Fruit fly (Drosophila melanogaster) whole organism, adult: ENCODE results near the gene Ir7g.

Experiments
- CG11617 ChIP-seq: fragments of 200-800 bp; sonication (Bioruptor generic); optimal IDR thresholded peaks from 2 replicates; lab custom pipeline; 2017; ENCODE audit warnings: mild to moderate bottlenecking, missing biosample characterization, missing genetic modification reagents, missing genetic modification characterization
- CG12768 ChIP-seq: fragments of 200-800 bp; sonication (Bioruptor generic); optimal IDR thresholded peaks from 2 replicates; lab custom pipeline; 2017; ENCODE audit warnings: missing biosample characterization, missing genetic modification characterization, mild to moderate bottlenecking, moderate library complexity, missing genetic modification reagents
- CG14711 ChIP-seq: fragments of 200-800 bp; sonication (Bioruptor generic); optimal IDR thresholded peaks from 2 replicates; lab custom pipeline; 2018; ENCODE audit warnings: missing biosample characterization, mild to moderate bottlenecking, missing genetic modification characterization, moderate library complexity
- CG1620 ChIP-seq: fragments of 200-800 bp; sonication (Bioruptor generic); optimal IDR thresholded peaks from 2 replicates; lab custom pipeline; 2016; ENCODE audit warnings: missing biosample characterization, missing genetic modification characterization
- CG33017 ChIP-seq: fragments of 200-800 bp; sonication (Bioruptor generic); optimal IDR thresholded peaks from 2 replicates; lab custom pipeline; 2018; ENCODE audit warnings: missing biosample characterization, mild to moderate bottlenecking, missing genetic modification characterization, moderate library complexity
- CG5204 ChIP-seq: fragments of 200-800 bp; sonication (Bioruptor generic); optimal IDR thresholded peaks from 2 replicates; lab custom pipeline; 2016; ENCODE audit warnings: missing biosample characterization, missing genetic modification characterization
- CG7045 ChIP-seq: fragments of 200-800 bp; sonication (Bioruptor generic); optimal IDR thresholded peaks from 2 replicates; lab custom pipeline; 2017; ENCODE audit warnings: missing biosample characterization, mild to moderate bottlenecking, missing genetic modification characterization
- CG7101 ChIP-seq: fragments of 200-800 bp; sonication (Bioruptor generic); optimal IDR thresholded peaks from 2 replicates; lab custom pipeline; 2018; ENCODE audit warnings: missing biosample characterization, mild to moderate bottlenecking, missing genetic modification characterization, moderate library complexity
- Clk ChIP-seq: fragments of 200-800 bp; sonication (Bioruptor generic); optimal IDR thresholded peaks from 2 replicates; lab custom pipeline; 2017; ENCODE audit warnings: missing biosample characterization, missing genetic modification characterization
- Crg-1 ChIP-seq: fragments of 200-800 bp; sonication (Bioruptor generic); optimal IDR thresholded peaks from 2 replicates; lab custom pipeline; 2016; ENCODE audit warnings: missing biosample characterization, missing genetic modification characterization
- Hr96 ChIP-seq: fragments of 200-800 bp; sonication (Bioruptor generic); optimal IDR thresholded peaks from 2 replicates; lab custom pipeline; 2016; ENCODE audit warnings: missing biosample characterization, missing genetic modification characterization
- Mnt ChIP-seq: fragments of 200-800 bp; sonication (Bioruptor generic); optimal IDR thresholded peaks from 2 replicates; lab custom pipeline; 2016; ENCODE audit warnings: missing biosample characterization, mild to moderate bottlenecking, missing genetic modification characterization
- bab1 ChIP-seq: fragments of 200-800 bp; sonication (Bioruptor generic); optimal IDR thresholded peaks from 3 replicates; lab custom pipeline; 2019; ENCODE audit warnings: missing biosample characterization, mild to moderate bottlenecking, missing genetic modification characterization, moderate library complexity
- cic ChIP-seq: fragments of 200-800 bp; sonication (Bioruptor generic); optimal IDR thresholded peaks from 2 replicates; lab custom pipeline; 2017; ENCODE audit warnings: missing biosample characterization, mild to moderate bottlenecking, missing genetic modification characterization, moderate library complexity
- cnc ChIP-seq, 2 experiments: fragments of >200 bp; optimal IDR thresholded peaks; 2 replicates each; lab custom pipeline; 2017
- kay ChIP-seq: fragments of 200-800 bp; sonication (Bioruptor generic); peaks from one replicate; lab custom pipeline; 2016; ENCODE audit warnings: missing biosample characterization, missing genetic modification characterization, borderline replicate concordance
- ovo ChIP-seq: fragments of 200-800 bp; sonication (Bioruptor generic); optimal IDR thresholded peaks from 2 replicates; lab custom pipeline; 2016; ENCODE audit warnings: missing biosample characterization, missing genetic modification characterization
- pad ChIP-seq: fragments of 200-800 bp; sonication (Bioruptor generic); optimal IDR thresholded peaks from 3 replicates; lab custom pipeline; 2017; ENCODE audit warnings: missing biosample characterization, missing genetic modification characterization, mild to moderate bottlenecking, moderate library complexity, missing genetic modification reagents
- tj ChIP-seq: fragments of 200-800 bp; sonication (Bioruptor generic); optimal IDR thresholded peaks from 3 replicates; lab custom pipeline; 2017; ENCODE audit warnings: missing biosample characterization, mild to moderate bottlenecking, missing genetic modification characterization, moderate library complexity
- toe ChIP-seq: fragments of 200-800 bp; sonication (Bioruptor generic); optimal IDR thresholded peaks from 2 replicates; lab custom pipeline; 2016; ENCODE audit warnings: missing biosample characterization, missing genetic modification characterization

The Ir7g gene

DNA sequence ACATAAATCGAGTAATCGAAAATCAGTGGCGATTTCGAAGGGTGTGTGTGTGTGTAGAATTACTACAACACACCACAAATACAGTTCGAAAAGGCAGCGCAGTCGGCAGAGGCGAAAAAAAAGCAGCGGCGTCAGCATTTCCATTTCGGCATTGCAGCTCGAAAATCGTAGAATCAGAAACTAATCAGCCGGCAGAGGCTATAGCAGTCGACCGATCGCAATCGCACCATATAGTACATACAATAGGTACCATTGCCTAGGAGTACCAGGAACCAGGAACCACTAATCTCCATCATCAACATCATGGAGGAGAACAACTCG lies 24.6 kb downstream of the Ir7g start:
- TF ChIP-seq CG7101 (tag; lab: Kevin White, UChicago) (no peak), tj (GFP tag; lab: Kevin White, UChicago) (peak; percentile 96)

DNA sequence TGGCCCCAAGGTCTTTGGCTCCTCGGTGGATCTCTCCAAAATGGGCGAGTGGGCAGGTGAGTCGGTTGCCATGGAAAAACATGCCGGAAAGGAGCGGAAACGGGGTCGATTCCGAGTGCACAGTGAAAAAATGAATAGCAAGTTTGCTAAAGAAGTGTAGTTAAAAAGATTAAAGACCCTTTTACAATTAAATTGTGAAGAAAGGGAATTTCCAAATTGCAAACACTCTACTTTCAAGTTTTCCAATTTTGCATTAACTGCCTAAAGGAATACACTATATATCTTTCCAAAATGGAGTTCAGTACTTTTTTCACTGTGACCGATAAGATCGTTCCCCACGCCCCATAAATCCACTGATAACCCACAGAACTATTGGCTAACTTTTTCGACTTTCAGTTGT lies 25.0 kb downstream of the Ir7g start:
- TF ChIP-seq cnc (optimal IDR thresholded peaks at IDR 0.05; lab: Kevin White, UChicago) (no peak), pad (GFP tag; lab: Kevin White, UChicago) (no peak), Hr96 (GFP tag; lab: Kevin White, UChicago) (no peak), bab1 (GFP tag; lab: Kevin White, UChicago) (no peak), CG1620 (GFP tag; lab: Kevin White, UChicago) (no peak), ovo (GFP tag; lab: Kevin White, UChicago) (no peak), toe (GFP tag; lab: Kevin White, UChicago) (no peak), CG7045 (no peak), CG14711 (no peak), tj (GFP tag; lab: Kevin White, UChicago) (no peak), cic (no peak), Mnt (GFP tag; lab: Kevin White, UChicago) (no peak), Clk (GFP tag; lab: Kevin White, UChicago) (no peak), CG12768 (no peak), kay (GFP tag; lab: Kevin White, UChicago) (no peak), Crg-1 (no peak), CG33017 (tag; lab: Kevin White, UChicago) (no peak)

DNA sequence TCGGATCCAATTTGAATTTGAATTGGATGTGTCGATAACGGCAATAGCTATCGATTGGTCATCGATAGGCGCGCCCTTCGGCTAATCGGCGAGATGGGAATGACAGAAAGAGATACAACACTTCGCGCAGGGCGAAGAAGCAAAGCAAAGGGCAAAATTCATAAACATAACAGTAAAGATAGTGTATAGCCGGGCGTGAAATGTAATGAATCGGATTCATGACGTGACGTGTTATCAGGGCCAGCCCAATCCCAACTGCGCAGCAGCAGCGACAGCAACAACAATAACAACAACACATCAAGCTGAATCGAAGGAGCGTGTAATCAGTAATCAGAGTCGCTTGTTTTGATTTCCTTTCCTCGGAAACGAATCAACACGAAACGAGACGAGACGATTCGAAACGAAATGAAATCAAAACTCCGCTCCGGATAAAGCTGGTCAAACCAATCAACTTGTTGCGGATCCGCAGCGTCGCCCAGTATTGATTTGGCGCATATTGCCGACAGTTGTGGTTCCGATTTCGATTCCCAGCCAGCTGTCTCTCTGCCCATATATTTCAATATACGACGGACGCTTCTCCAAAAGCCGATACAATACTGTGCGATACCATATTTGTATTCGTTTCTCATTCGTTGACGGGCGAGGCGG lies 27.6 kb downstream of the Ir7g start, which contains the start of gene snz:
snz (plus strand) TSS at position 107 of the 648 bp plus-strand sequence.
- TF ChIP-seq CG14711 (peak; percentile 18), CG5204 (GFP tag; lab: Kevin White, UChicago) (no peak), Mnt (GFP tag; lab: Kevin White, UChicago) (peak; percentile 35), CG11617 (GFP tag; lab: Kevin White, UChicago) (peak; percentile 20), tj (GFP tag; lab: Kevin White, UChicago) (peak; percentile 46), cic (peak; percentile 62), CG33017 (tag; lab: Kevin White, UChicago) (no peak), bab1 (GFP tag; lab: Kevin White, UChicago) (peak; percentile 11), CG7045 (no peak), pad (GFP tag; lab: Kevin White, UChicago) (no peak), CG7101 (tag; lab: Kevin White, UChicago) (peak; percentile 38), ovo (GFP tag; lab: Kevin White, UChicago) (peak; percentile 50)

DNA sequence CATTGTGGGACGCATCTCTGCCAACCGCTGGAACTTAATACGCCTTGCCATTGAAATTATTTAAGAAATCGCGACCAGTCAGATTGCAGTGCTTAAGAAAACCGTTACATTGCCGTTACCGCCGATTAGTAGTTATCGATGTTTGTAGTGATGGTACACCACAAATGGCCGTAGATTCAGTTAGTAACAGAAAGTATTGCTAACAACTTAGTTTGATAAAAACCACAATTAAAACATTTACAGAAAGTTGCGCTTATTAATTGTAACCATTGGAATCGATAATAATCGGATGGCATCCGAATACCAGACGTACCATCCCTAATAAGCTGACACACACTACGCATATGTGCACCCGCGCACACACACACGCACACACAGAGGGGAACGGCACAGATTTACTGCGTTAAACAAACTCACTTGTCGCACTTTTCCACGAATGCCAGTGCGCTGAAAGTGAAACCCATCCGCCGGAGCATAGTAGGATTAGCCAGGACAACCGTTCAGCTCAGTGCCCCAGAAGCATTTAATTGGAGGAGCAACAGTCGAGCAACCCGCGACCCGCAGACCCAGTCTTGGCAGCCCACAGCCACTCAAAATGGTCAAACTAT lies 35.7 kb downstream of the Ir7g start, which contains the start of the genes hdm and Ykt6:
hdm (minus strand) TSS at position 51 of the 608 bp plus-strand sequence.
Ykt6 (plus strand) TSS at position 329 of the 608 bp plus-strand sequence.
- TF ChIP-seq cic (peak; percentile 11), tj (GFP tag; lab: Kevin White, UChicago) (peak; percentile 72), CG5204 (GFP tag; lab: Kevin White, UChicago) (no peak), CG12768 (peak; percentile 38), CG33017 (tag; lab: Kevin White, UChicago) (peak; percentile 42), Hr96 (GFP tag; lab: Kevin White, UChicago) (no peak), bab1 (GFP tag; lab: Kevin White, UChicago) (peak; percentile 91), Crg-1 (peak; percentile 84), toe (GFP tag; lab: Kevin White, UChicago) (peak; percentile 86), cnc (optimal IDR thresholded peaks at IDR 0.05; lab: Kevin White, UChicago) (no peak), CG7101 (tag; lab: Kevin White, UChicago) (peak; percentile 84), CG11617 (GFP tag; lab: Kevin White, UChicago) (peak; percentile 77), pad (GFP tag; lab: Kevin White, UChicago) (peak; percentile 96), CG14711 (peak; percentile 82), kay (GFP tag; lab: Kevin White, UChicago) (no peak), ovo (GFP tag; lab: Kevin White, UChicago) (peak; percentile 92), CG7045 (no peak), Mnt (GFP tag; lab: Kevin White, UChicago) (peak; percentile 83), Clk (GFP tag; lab: Kevin White, UChicago) (no peak), CG1620 (GFP tag; lab: Kevin White, UChicago) (peak; percentile 88)

DNA sequence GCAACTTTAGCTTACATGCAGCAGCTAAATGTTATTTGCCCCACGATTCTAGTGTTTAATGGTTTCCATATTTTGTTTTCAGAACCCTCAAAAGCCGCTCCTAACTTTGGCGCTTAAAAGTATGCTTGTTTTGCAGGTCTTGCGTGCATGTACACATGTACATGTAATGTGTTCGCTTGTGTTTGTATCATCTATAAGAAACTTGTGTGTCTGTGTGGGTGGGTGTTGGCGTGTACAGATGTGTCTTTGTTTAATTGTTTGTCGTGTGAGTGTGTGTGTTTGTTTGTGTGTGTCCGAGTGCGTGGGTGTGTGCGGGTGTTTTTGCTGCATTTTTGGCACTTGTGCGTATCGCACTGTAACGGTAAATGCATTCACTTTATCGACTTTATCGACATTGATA lies 38.6 kb downstream of the Ir7g start:
- TF ChIP-seq Clk (GFP tag; lab: Kevin White, UChicago) (no peak), Mnt (GFP tag; lab: Kevin White, UChicago) (no peak), CG1620 (GFP tag; lab: Kevin White, UChicago) (no peak), cnc (optimal IDR thresholded peaks at IDR 0.05; lab: Kevin White, UChicago) (no peak), CG33017 (tag; lab: Kevin White, UChicago) (no peak), Crg-1 (no peak), ovo (GFP tag; lab: Kevin White, UChicago) (no peak), cic (no peak), bab1 (GFP tag; lab: Kevin White, UChicago) (no peak)

DNA sequence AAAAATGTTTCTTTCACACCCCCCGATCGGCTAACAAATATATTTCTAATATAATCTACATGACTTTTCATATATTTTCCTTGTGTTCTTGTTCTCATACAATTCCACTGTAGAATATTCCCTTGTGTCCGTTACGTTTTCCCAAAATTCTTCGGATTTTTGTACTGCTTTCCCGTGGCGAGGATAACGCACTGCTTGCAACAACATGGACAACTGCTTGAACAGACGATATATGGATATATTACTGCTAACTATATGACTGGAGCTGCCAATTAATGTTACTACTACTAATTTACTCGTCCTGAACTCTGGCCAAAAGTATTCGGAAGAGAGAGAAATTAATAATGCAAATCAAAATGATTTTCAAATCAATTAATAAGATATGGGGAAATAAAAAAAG lies 40.5 kb downstream of the Ir7g start:
- TF ChIP-seq CG14711 (no peak), CG1620 (GFP tag; lab: Kevin White, UChicago) (no peak), CG7045 (no peak), Hr96 (GFP tag; lab: Kevin White, UChicago) (no peak), cnc (optimal IDR thresholded peaks at IDR 0.05; lab: Kevin White, UChicago) (no peak), CG11617 (GFP tag; lab: Kevin White, UChicago) (no peak), CG12768 (no peak), Clk (GFP tag; lab: Kevin White, UChicago) (no peak), CG5204 (GFP tag; lab: Kevin White, UChicago) (no peak), tj (GFP tag; lab: Kevin White, UChicago) (no peak), Crg-1 (no peak)
